Worm (Caenorhabditis elegans) whole organism, mixed stage, embryonic: ENCODE measurements around the gene ceh-19.

Experiments
- M03D4.4 ChIP-seq: sonication (generic microtip); optimal IDR thresholded peaks from 2 replicates; lab custom pipeline; 2017; ENCODE audit warnings: mild to moderate bottlenecking, missing genetic modification characterization, missing compliant biosample characterization
- ceh-83 ChIP-seq: fragments of 200-800 bp; sonication (Bioruptor generic); optimal IDR thresholded peaks from 2 replicates; lab custom pipeline; 2018; ENCODE audit warnings: mild to moderate bottlenecking, missing genetic modification characterization, missing compliant biosample characterization
- drap-1 ChIP-seq: fragments of 200-800 bp; sonication (Bioruptor generic); optimal IDR thresholded peaks from 3 replicates; lab custom pipeline; 2018; ENCODE audit warnings: mild to moderate bottlenecking, missing genetic modification characterization, missing compliant biosample characterization
- flh-1 ChIP-seq: fragments of 200-800 bp; sonication (Bioruptor generic); optimal IDR thresholded peaks from 2 replicates; lab custom pipeline; 2018; ENCODE audit warnings: mild to moderate bottlenecking, missing genetic modification characterization, moderate library complexity, missing compliant biosample characterization
- lin-13 ChIP-seq: fragments of 150-350 bp; optimal IDR thresholded peaks from 2 replicates; lab custom pipeline; 2014; ENCODE audit warnings: missing biosample characterization, missing genetic modification characterization
- nhr-237 ChIP-seq: fragments of 150-350 bp; optimal IDR thresholded peaks from 2 replicates; lab custom pipeline; 2014; ENCODE audit warnings: missing biosample characterization, missing genetic modification characterization
- nhr-28 ChIP-seq: fragments of 150-350 bp; optimal IDR thresholded peaks from 2 replicates; lab custom pipeline; 2014; ENCODE audit warnings: missing biosample characterization, missing genetic modification characterization
- nhr-76 ChIP-seq: sonication (generic microtip); optimal IDR thresholded peaks from 2 replicates; lab custom pipeline; 2017; ENCODE audit warnings: missing biosample characterization, missing genetic modification characterization
- snpc-4 ChIP-seq: fragments of 150-350 bp; optimal IDR thresholded peaks from 2 replicates; lab custom pipeline; 2014; ENCODE audit warnings: missing biosample characterization, missing genetic modification characterization
- unc-120 ChIP-seq: sonication (generic microtip); optimal IDR thresholded peaks from 2 replicates; lab custom pipeline; 2017; ENCODE audit warnings: missing genetic modification characterization, missing compliant biosample characterization; ENCODE audit not compliant: poor library complexity, severe bottlenecking
- unc-62 ChIP-seq: fragments of 150-350 bp; optimal IDR thresholded peaks from 2 replicates; lab custom pipeline; 2014; ENCODE audit warnings: missing biosample characterization, missing genetic modification reagents, missing genetic modification characterization

DNA sequence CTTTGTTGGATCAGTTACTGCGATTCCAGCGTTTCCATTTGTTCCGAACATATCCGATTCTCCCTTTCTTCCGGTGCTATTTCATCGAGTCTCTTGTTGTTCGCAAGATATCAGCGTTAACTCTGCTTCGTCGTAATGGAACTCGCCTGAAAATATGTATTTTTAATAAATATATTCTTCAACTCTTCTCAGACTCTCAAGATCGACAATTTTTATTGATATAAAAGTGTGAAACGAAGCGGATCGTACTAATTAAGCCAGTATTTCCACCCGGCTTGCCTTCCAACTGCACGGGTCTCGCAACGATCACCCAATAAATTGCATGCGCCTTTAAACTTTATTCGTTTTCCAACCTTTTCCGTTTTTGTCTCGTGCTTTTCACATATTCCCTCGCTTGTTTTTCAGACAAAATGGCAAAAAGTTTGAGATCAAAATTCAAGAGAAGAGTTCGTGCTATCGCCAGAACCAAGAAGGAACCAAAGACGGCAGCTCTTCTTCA is 31.7 kb downstream of the ceh-19 start, which contains the start of the genes xpo-3 and C49H3.3:
- no peak for TF ChIP-seq unc-62 (GFP tag; lab: Kevin White, UChicago)
- TF ChIP-seq nhr-28 (tag; lab: Kevin White, UChicago): no peak
- no peak for TF ChIP-seq snpc-4
- peak; percentile 11 for TF ChIP-seq lin-13 (tag; lab: Kevin White, UChicago)
- TF ChIP-seq ceh-83 (GFP tag; lab: Kevin White, UChicago): no peak
- no peak for TF ChIP-seq nhr-76 (tag; lab: Kevin White, UChicago)
- no peak for TF ChIP-seq drap-1 (GFP tag; lab: Kevin White, UChicago)
- no peak for TF ChIP-seq flh-1 (GFP tag; lab: Kevin White, UChicago)
- no peak for TF ChIP-seq M03D4.4 (tag; lab: Kevin White, UChicago)
- TF ChIP-seq nhr-237 (tag; lab: Kevin White, UChicago): no peak
- no peak for TF ChIP-seq unc-120 (tag; lab: Kevin White, UChicago)
